Fruit fly (Drosophila melanogaster): ENCODE data around the gene CG14316.
A peak's percentile ranks its signal among the peaks of the same experiment; 100 is the strongest.

CG14316 gene

dm6 chr3R:18185385-18185784 is 33.5 kb downstream of the CG14316 start, which contains the start of the genes Arp5 and CG7208 (continued):
- TF ChIP-seq gfzf (GFP tag; optimal IDR thresholded peaks at IDR 0.05) (peak; percentile 39), jumu (GFP tag; optimal IDR thresholded peaks at IDR 0.05) (peak; percentile 49), ab (GFP tag; optimal IDR thresholded peaks at IDR 0.05) (no peak), CG12769 (tag; optimal IDR thresholded peaks at IDR 0.05) (no peak), CG10543 (GFP tag; optimal IDR thresholded peaks at IDR 0.05) (peak; percentile 63), pb (GFP tag; optimal IDR thresholded peaks at IDR 0.05) (no peak), Ravus (GFP tag; IDR thresholded peaks at IDR 0.05) (no peak), CG1832 (GFP tag; optimal IDR thresholded peaks at IDR 0.05) (no peak), crp (GFP tag; optimal IDR thresholded peaks at IDR 0.05) (no peak), Hr39 (optimal IDR thresholded peaks at IDR 0.05) (no peak), CG18476 (GFP tag; optimal IDR thresholded peaks at IDR 0.05) (peak; percentile 63), bigmax (GFP tag; optimal IDR thresholded peaks at IDR 0.05) (no peak), Lim3 (GFP tag; IDR thresholded peaks at IDR 0.05) (no peak), CG9876 (GFP tag; optimal IDR thresholded peaks at IDR 0.05) (no peak), Adf1 (GFP tag; IDR thresholded peaks at IDR 0.05) (peak; percentile 39), Dip3 (GFP tag; optimal IDR thresholded peaks at IDR 0.05) (peak; percentile 70), ro (GFP tag; IDR thresholded peaks at IDR 0.05) (peak; percentile 19; the same call in 1 of the 2 replicates), CG6254 (GFP tag; optimal IDR thresholded peaks at IDR 0.05) (peak; percentile 16), NK7.1 (GFP tag; optimal IDR thresholded peaks at IDR 0.05) (no peak), Taf1 (GFP tag; IDR thresholded peaks at IDR 0.05) (peak; percentile 60), Fer2 (tag; optimal IDR thresholded peaks at IDR 0.05) (peak; percentile 48), gsb-n (tag; optimal IDR thresholded peaks at IDR 0.05) (peak; percentile 57), CG32767 (GFP tag; IDR thresholded peaks at IDR 0.05) (0 out of 2 replicates have a peak, but pooled peaks have one; percentile 21), Mrtf (GFP tag; IDR thresholded peaks at IDR 0.05) (no peak), CG32532 (GFP tag; IDR thresholded peaks at IDR 0.05) (peak; percentile 63), chm (GFP tag; IDR thresholded peaks at IDR 0.05) (no peak), CG11560 (tag; IDR thresholded peaks at IDR 0.05) (no peak; the same call in 2 of the 3 replicates), MESR4 (GFP tag; optimal IDR thresholded peaks at IDR 0.05) (peak; percentile 37), fd64A (GFP tag; optimal IDR thresholded peaks at IDR 0.05) (no peak), CG17385 (GFP tag; optimal IDR thresholded peaks at IDR 0.05) (peak; percentile 63), fd96Cb (tag; optimal IDR thresholded peaks at IDR 0.05) (peak; percentile 62), wdn (GFP tag; IDR thresholded peaks at IDR 0.05) (peak; percentile 39; the same call in 1 of the 2 replicates), kni (GFP tag; optimal IDR thresholded peaks at IDR 0.05) (no peak), lilli (GFP tag; optimal IDR thresholded peaks at IDR 0.05) (peak; percentile 86), ac (GFP tag; optimal IDR thresholded peaks at IDR 0.05) (no peak), CG2202 (tag; optimal IDR thresholded peaks at IDR 0.05) (no peak), repo (GFP tag; optimal IDR thresholded peaks at IDR 0.05) (no peak), sr (GFP tag; IDR thresholded peaks at IDR 0.05) (no peak), Neu2 (GFP tag; optimal IDR thresholded peaks at IDR 0.05; ENCODE audit: borderline replicate concordance) (no peak), Ssrp (tag; optimal IDR thresholded peaks at IDR 0.05) (peak; percentile 56), CG5180 (GFP tag; optimal IDR thresholded peaks at IDR 0.05) (no peak), CG33557 (GFP tag; optimal IDR thresholded peaks at IDR 0.05) (peak; percentile 19), CG1529 (GFP tag; optimal IDR thresholded peaks at IDR 0.05) (peak; percentile 47), Rx (GFP tag; IDR thresholded peaks at IDR 0.05) (no peak), CG2116 (GFP tag; optimal IDR thresholded peaks at IDR 0.05) (peak; percentile 35), BtbVII (GFP tag; optimal IDR thresholded peaks at IDR 0.05) (no peak), CG9932 (GFP tag; IDR thresholded peaks at IDR 0.05) (peak; percentile 88), pum (GFP tag; optimal IDR thresholded peaks at IDR 0.05) (peak; percentile 48), emc (GFP tag; optimal IDR thresholded peaks at IDR 0.05) (no peak), tx (GFP tag; optimal IDR thresholded peaks at IDR 0.05) (peak; percentile 41), CG43689 (GFP tag; IDR thresholded peaks at IDR 0.05) (no peak), Dref (GFP tag; IDR thresholded peaks at IDR 0.05) (no peak)

All from whole organism, embryonic.